Fruit fly (Drosophila melanogaster) whole organism, prepupa: ENCODE data around the gene CG14043.

Experiments
- CG10631 ChIP-seq: fragments of 200-800 bp; sonication (Bioruptor generic); optimal IDR thresholded peaks from 2 replicates; lab custom pipeline; 2016; ENCODE audit warnings: missing biosample characterization, missing genetic modification characterization
- CG31627 ChIP-seq: fragments of 200-800 bp; sonication (Bioruptor generic); optimal IDR thresholded peaks from 3 replicates; lab custom pipeline; 2016; ENCODE audit warnings: missing biosample characterization, missing genetic modification characterization
- CG9139 ChIP-seq: fragments of 200-800 bp; sonication (Bioruptor generic); optimal IDR thresholded peaks from 3 replicates; lab custom pipeline; 2017; ENCODE audit warnings: missing biosample characterization, mild to moderate bottlenecking, missing genetic modification characterization
- Ets96B ChIP-seq: fragments of 200-800 bp; optimal IDR thresholded peaks from 2 replicates; lab custom pipeline; 2019; ENCODE audit warnings: missing biosample characterization, mild to moderate bottlenecking, missing genetic modification characterization, moderate library complexity
- Gug ChIP-seq: fragments of 200-800 bp; sonication (Bioruptor generic); IDR thresholded peaks from 2 replicates; pipeline ENCODE4 v1.3.6; 2022; ENCODE audit warnings: missing biosample characterization, missing genetic modification characterization
- Sox15 ChIP-seq: fragments of 200-800 bp; sonication (Bioruptor generic); optimal IDR thresholded peaks from 3 replicates; lab custom pipeline; 2016; ENCODE audit warnings: missing biosample characterization, missing genetic modification characterization

dm6 chr2L:4967511-4967910, 4.0 kb upstream of the CG14043 start, which contains the start of gene eIF3i:
- TF ChIP-seq Ets96B (tag; lab: Kevin White, UChicago) = no peak
- TF ChIP-seq CG10631 (GFP tag; lab: Kevin White, UChicago) = no peak
- TF ChIP-seq CG9139 = no peak
- TF ChIP-seq Gug (GFP tag; lab: Robert Waterston, UW) = no peak
- TF ChIP-seq CG31627 (GFP tag; lab: Kevin White, UChicago) = no peak
- TF ChIP-seq Sox15 (GFP tag; lab: Kevin White, UChicago) = no peak
